Fruit fly (Drosophila melanogaster): Measurements from ENCODE around the gene Naa30B.
A peak's percentile ranks its signal among the peaks of the same experiment; 100 is the strongest.

Gene Naa30B

DNA sequence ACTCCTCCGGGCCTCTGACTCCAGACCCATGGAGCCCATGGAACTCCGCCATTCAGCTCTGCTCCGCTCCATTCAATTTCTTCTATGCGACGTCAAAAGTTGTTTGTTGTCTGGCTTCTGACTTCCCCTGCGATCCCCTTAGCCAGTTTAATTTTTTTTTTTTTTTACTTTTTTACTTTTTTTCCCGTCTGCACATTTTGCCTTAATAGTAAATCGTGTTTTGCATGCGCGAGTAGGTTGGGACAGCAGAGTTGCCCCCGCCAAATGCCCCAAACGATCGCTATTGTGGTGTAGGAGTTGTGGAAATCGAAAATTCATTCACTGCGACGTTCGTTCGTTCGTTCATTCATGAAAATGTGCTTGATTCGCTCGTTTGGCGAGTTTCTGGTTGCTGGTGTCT is 30.9 kb downstream of the Naa30B start:
- TF ChIP-seq sisA (GFP tag; IDR thresholded peaks at IDR 0.05) (no peak), bsh (GFP tag; optimal IDR thresholded peaks at IDR 0.05) (peak in 1 of 2 experiments; percentile 54), sens (GFP tag) (peak; percentile 53), CG15269 (tag; optimal IDR thresholded peaks at IDR 0.05) (no peak), z (GFP tag; IDR thresholded peaks at IDR 0.05) (no peak), kni (GFP tag; optimal IDR thresholded peaks at IDR 0.05) (peak; percentile 19), MESR4 (GFP tag; optimal IDR thresholded peaks at IDR 0.05) (no peak), Sox102F (GFP tag; optimal IDR thresholded peaks at IDR 0.05) (no peak), sr (GFP tag; IDR thresholded peaks at IDR 0.05) (0 out of 3 replicates have a peak, but pooled peaks have one; percentile 46), bab2 (GFP tag; optimal IDR thresholded peaks at IDR 0.05) (no peak), vvl (GFP tag; IDR thresholded peaks at IDR 0.05) (peak; percentile 39; the same call in 1 of the 2 replicates), chinmo (GFP tag; IDR thresholded peaks at IDR 0.05; ENCODE audit: partially characterized antibody) (0 out of 4 replicates have a peak, but pooled peaks have one; percentile 64), sna (GFP tag; IDR thresholded peaks at IDR 0.05; ENCODE audit: partially characterized antibody) (no peak), Dll (GFP tag; IDR thresholded peaks at IDR 0.05; ENCODE audit: partially characterized antibody) (no peak), Nf-YC (tag; optimal IDR thresholded peaks at IDR 0.05) (no peak), Xbp1 (GFP tag; optimal IDR thresholded peaks at IDR 0.05) (no peak), CG4854 (GFP tag; optimal IDR thresholded peaks at IDR 0.05) (no peak)

DNA sequence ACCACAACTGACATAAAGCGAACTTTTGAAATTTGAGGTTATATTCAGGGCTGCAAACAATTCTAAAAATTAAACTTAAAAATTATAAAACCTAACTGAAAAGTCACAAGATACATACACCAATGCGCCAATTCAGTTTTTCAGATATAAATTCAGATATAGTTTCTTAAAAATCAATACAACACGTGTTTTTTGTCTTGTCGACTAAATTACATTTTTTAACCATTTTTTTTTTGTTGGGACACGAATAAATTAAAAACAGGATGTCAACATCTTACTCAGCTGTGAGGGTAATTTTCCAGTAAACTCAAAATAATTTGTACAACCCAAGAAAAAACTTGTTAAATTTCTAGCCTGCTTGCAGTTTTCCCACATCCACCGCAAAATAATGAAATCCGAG is 34.1 kb downstream of the Naa30B start, which contains the start of gene SA2:
TSS of gene SA2 (minus strand) at position 101 of the 400 bp plus-strand sequence.
- TF ChIP-seq exex (tag; optimal IDR thresholded peaks at IDR 0.05) (no peak), CG2712 (tag; optimal IDR thresholded peaks at IDR 0.05) (no peak), CG33213 (GFP tag; optimal IDR thresholded peaks at IDR 0.05) (no peak), z (GFP tag; IDR thresholded peaks at IDR 0.05) (no peak), YL-1 (GFP tag; optimal IDR thresholded peaks at IDR 0.05) (no peak), Chrac-16 (GFP tag; optimal IDR thresholded peaks at IDR 0.05) (no peak), da (GFP tag; optimal IDR thresholded peaks at IDR 0.05) (no peak), CG5245 (GFP tag; optimal IDR thresholded peaks at IDR 0.05) (no peak), ash1 (GFP tag; optimal IDR thresholded peaks at IDR 0.05) (no peak), CG18262 (tag; optimal IDR thresholded peaks at IDR 0.05) (no peak), CG16779 (GFP tag; IDR thresholded peaks at IDR 0.05) (no peak), Usf (GFP tag; optimal IDR thresholded peaks at IDR 0.05) (no peak), CG34422 (GFP tag; IDR thresholded peaks at IDR 0.05) (no peak), ranshi (GFP tag; IDR thresholded peaks at IDR 0.05) (no peak), wek (GFP tag; optimal IDR thresholded peaks at IDR 0.05) (no peak), CG11696 (GFP tag; IDR thresholded peaks at IDR 0.05) (no peak), CG15514 (GFP tag; optimal IDR thresholded peaks at IDR 0.05) (no peak), Hr78 (GFP tag; optimal IDR thresholded peaks at IDR 0.05) (no peak), crc (GFP tag; optimal IDR thresholded peaks at IDR 0.05) (no peak), Eip74EF (GFP tag; optimal IDR thresholded peaks at IDR 0.05) (no peak)

DNA sequence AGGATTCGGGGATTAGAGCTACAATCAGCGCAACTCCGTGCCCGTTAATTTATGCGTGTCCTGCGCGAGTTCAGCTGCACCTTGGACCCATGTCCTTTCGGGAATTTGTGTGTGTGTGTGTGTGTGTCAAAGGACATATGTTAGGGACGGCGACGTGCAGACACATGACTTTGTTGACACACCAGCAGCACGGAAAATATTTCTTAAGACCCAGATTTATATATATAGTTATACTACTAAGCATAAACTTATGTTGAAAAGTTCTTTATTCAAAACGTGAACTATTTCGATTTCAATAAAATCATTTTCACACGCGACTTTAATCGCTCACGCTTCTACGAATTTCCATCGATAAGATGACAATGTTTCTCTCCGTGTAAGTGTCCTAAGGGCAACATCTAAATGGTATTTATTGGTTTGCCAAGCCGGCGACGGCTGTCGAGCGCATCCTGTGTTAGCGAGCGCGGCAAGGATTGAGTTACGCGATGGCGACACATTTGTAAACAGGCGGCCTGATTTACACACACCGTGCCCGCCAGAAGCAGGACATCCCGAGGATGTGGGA is 40.3 kb downstream of the Naa30B start:
- TF ChIP-seq CG32772 (GFP tag; IDR thresholded peaks at IDR 0.05) (no peak), zfh2 (GFP tag; optimal IDR thresholded peaks at IDR 0.05) (no peak), CG11695 (GFP tag; IDR thresholded peaks at IDR 0.05) (no peak), ac (GFP tag; optimal IDR thresholded peaks at IDR 0.05) (peak; percentile 26), CG14965 (GFP tag; optimal IDR thresholded peaks at IDR 0.05; ENCODE audit: borderline replicate concordance) (no peak), CG12769 (tag; optimal IDR thresholded peaks at IDR 0.05) (no peak), sima (GFP tag; optimal IDR thresholded peaks at IDR 0.05) (no peak), CG3163 (GFP tag; optimal IDR thresholded peaks at IDR 0.05) (no peak), CG4360 (GFP tag; IDR thresholded peaks at IDR 0.05) (no peak), ato (GFP tag; IDR thresholded peaks at IDR 0.05; ENCODE audit: partially characterized antibody) (no peak), CG17361 (GFP tag; IDR thresholded peaks at IDR 0.05) (no peak), Dip2 (GFP tag; IDR thresholded peaks at IDR 0.05) (no peak), lola (GFP tag; optimal IDR thresholded peaks at IDR 0.05) (peak in 1 of 3 experiments; percentile 32)

All from whole organism, embryonic.